Worm (Caenorhabditis elegans) whole organism, mixed stage, embryonic: ENCODE data around the gene F28F8.7.

ENCODE experiments used
- M03D4.4 ChIP-seq: sonication (generic microtip); optimal IDR thresholded peaks from 2 replicates; lab custom pipeline; 2017; ENCODE audit warnings: mild to moderate bottlenecking, missing genetic modification characterization, missing compliant biosample characterization
- bed-3 ChIP-seq: fragments of 200-800 bp; sonication (Bioruptor generic); optimal IDR thresholded peaks from 3 replicates; lab custom pipeline; 2018; ENCODE audit warnings: mild to moderate bottlenecking, missing genetic modification characterization, moderate library complexity, missing compliant biosample characterization
- blmp-1 ChIP-seq: fragments of 150-350 bp; optimal IDR thresholded peaks from 2 replicates; lab custom pipeline; 2014; ENCODE audit warnings: missing biosample characterization, missing genetic modification characterization
- ceh-39 ChIP-seq: fragments of 150-350 bp; optimal IDR thresholded peaks from 2 replicates; lab custom pipeline; 2014; ENCODE audit warnings: missing biosample characterization, missing genetic modification characterization
- ceh-43 ChIP-seq: fragments of 200-800 bp; sonication (Bioruptor generic); optimal IDR thresholded peaks from 2 replicates; lab custom pipeline; 2018; ENCODE audit warnings: mild to moderate bottlenecking, missing genetic modification characterization, moderate library complexity, missing compliant biosample characterization
- ceh-83 ChIP-seq: fragments of 200-800 bp; sonication (Bioruptor generic); optimal IDR thresholded peaks from 2 replicates; lab custom pipeline; 2018; ENCODE audit warnings: mild to moderate bottlenecking, missing genetic modification characterization, missing compliant biosample characterization
- ces-1 ChIP-seq: fragments of 150-350 bp; optimal IDR thresholded peaks from 2 replicates; lab custom pipeline; 2014; ENCODE audit warnings: missing biosample characterization, missing genetic modification reagents, missing genetic modification characterization
- cnd-1 ChIP-seq: fragments of 200-800 bp; sonication (Bioruptor generic); optimal IDR thresholded peaks from 2 replicates; lab custom pipeline; 2018; ENCODE audit warnings: mild to moderate bottlenecking, missing genetic modification characterization, missing compliant biosample characterization
- drap-1 ChIP-seq: fragments of 200-800 bp; sonication (Bioruptor generic); optimal IDR thresholded peaks from 3 replicates; lab custom pipeline; 2018; ENCODE audit warnings: mild to moderate bottlenecking, missing genetic modification characterization, missing compliant biosample characterization
- elt-1 ChIP-seq: sonication (generic microtip); optimal IDR thresholded peaks from 2 replicates; lab custom pipeline; 2017; ENCODE audit warnings: missing genetic modification characterization, mild to moderate bottlenecking, missing compliant biosample characterization, antibody characterized with exemption, moderate library complexity, borderline replicate concordance; ENCODE audit not compliant: insufficient read depth
- elt-3 ChIP-seq: fragments of 150-350 bp; optimal IDR thresholded peaks from 2 replicates; lab custom pipeline; 2014; ENCODE audit warnings: missing biosample characterization, missing genetic modification characterization
- flh-1 ChIP-seq: fragments of 200-800 bp; sonication (Bioruptor generic); optimal IDR thresholded peaks from 2 replicates; lab custom pipeline; 2018; ENCODE audit warnings: mild to moderate bottlenecking, missing genetic modification characterization, moderate library complexity, missing compliant biosample characterization
- hlh-1 ChIP-seq: fragments of 150-350 bp; optimal IDR thresholded peaks from 2 replicates; lab custom pipeline; 2014; ENCODE audit warnings: missing biosample characterization, missing genetic modification reagents, missing genetic modification characterization
- lin-13 ChIP-seq: fragments of 150-350 bp; optimal IDR thresholded peaks from 2 replicates; lab custom pipeline; 2014; ENCODE audit warnings: missing biosample characterization, missing genetic modification characterization
- lin-32 ChIP-seq: fragments of 200-800 bp; sonication (Bioruptor generic); optimal IDR thresholded peaks from 2 replicates; lab custom pipeline; 2018; ENCODE audit warnings: mild to moderate bottlenecking, missing genetic modification characterization, missing compliant biosample characterization
- lsy-2 ChIP-seq: fragments of 150-350 bp; optimal IDR thresholded peaks from 2 replicates; lab custom pipeline; 2014; ENCODE audit warnings: missing biosample characterization, missing genetic modification characterization
- mab-5 ChIP-seq: fragments of 150-350 bp; optimal IDR thresholded peaks from 2 replicates; lab custom pipeline; 2014; ENCODE audit warnings: missing biosample characterization, missing genetic modification characterization
- mep-1 ChIP-seq: fragments of 150-350 bp; optimal IDR thresholded peaks from 2 replicates; lab custom pipeline; 2017; ENCODE audit warnings: missing biosample characterization, missing genetic modification reagents, missing genetic modification characterization, inconsistent platforms
- mls-2 ChIP-seq: sonication (generic microtip); optimal IDR thresholded peaks from 2 replicates; lab custom pipeline; 2016; ENCODE audit warnings: mild to moderate bottlenecking, missing genetic modification characterization, moderate library complexity, missing compliant biosample characterization
- nhr-12 ChIP-seq: fragments of 150-350 bp; optimal IDR thresholded peaks from 2 replicates; lab custom pipeline; 2014; ENCODE audit warnings: missing biosample characterization, missing genetic modification characterization
- nhr-237 ChIP-seq: fragments of 150-350 bp; optimal IDR thresholded peaks from 2 replicates; lab custom pipeline; 2014; ENCODE audit warnings: missing biosample characterization, missing genetic modification characterization
- nhr-28 ChIP-seq: fragments of 150-350 bp; optimal IDR thresholded peaks from 2 replicates; lab custom pipeline; 2014; ENCODE audit warnings: missing biosample characterization, missing genetic modification characterization
- nhr-76 ChIP-seq: sonication (generic microtip); optimal IDR thresholded peaks from 2 replicates; lab custom pipeline; 2017; ENCODE audit warnings: missing biosample characterization, missing genetic modification characterization
- pha-4 ChIP-seq: fragments of 150-350 bp; optimal IDR thresholded peaks from 2 replicates; lab custom pipeline; 2018; ENCODE audit warnings: missing biosample characterization, missing genetic modification reagents, missing genetic modification characterization
- sem-2 ChIP-seq: fragments of 200-800 bp; sonication (Bioruptor generic); optimal IDR thresholded peaks from 2 replicates; lab custom pipeline; 2018; ENCODE audit warnings: mild to moderate bottlenecking, missing genetic modification characterization, missing compliant biosample characterization
- snpc-4 ChIP-seq: fragments of 150-350 bp; optimal IDR thresholded peaks from 2 replicates; lab custom pipeline; 2014; ENCODE audit warnings: missing biosample characterization, missing genetic modification characterization
- sptf-1 ChIP-seq: sonication (generic microtip); optimal IDR thresholded peaks from 2 replicates; lab custom pipeline; 2017; ENCODE audit warnings: mild to moderate bottlenecking, missing genetic modification characterization, moderate library complexity, missing compliant biosample characterization
- tbx-8 ChIP-seq: fragments of 200-800 bp; sonication (Bioruptor generic); optimal IDR thresholded peaks from 2 replicates; lab custom pipeline; 2018; ENCODE audit warnings: mild to moderate bottlenecking, missing genetic modification characterization, moderate library complexity, missing compliant biosample characterization
- unc-120 ChIP-seq: sonication (generic microtip); optimal IDR thresholded peaks from 2 replicates; lab custom pipeline; 2017; ENCODE audit warnings: missing genetic modification characterization, missing compliant biosample characterization; ENCODE audit not compliant: poor library complexity, severe bottlenecking
- unc-62 ChIP-seq: fragments of 150-350 bp; optimal IDR thresholded peaks from 2 replicates; lab custom pipeline; 2014; ENCODE audit warnings: missing biosample characterization, missing genetic modification reagents, missing genetic modification characterization
- zip-8 ChIP-seq: fragments of 150-350 bp; optimal IDR thresholded peaks from 2 replicates; lab custom pipeline; 2014; ENCODE audit warnings: missing biosample characterization, missing genetic modification characterization
- ztf-11 ChIP-seq: fragments of 150-350 bp; optimal IDR thresholded peaks from 2 replicates; lab custom pipeline; 2014; ENCODE audit warnings: missing biosample characterization, missing genetic modification characterization

Gene F28F8.7

ce11 chrV:15566511-15567178 is 23.8 kb downstream of the F28F8.7 start:
- TF ChIP-seq mls-2 (no peak), flh-1 (GFP tag; lab: Kevin White, UChicago) (no peak), pha-4 (tag; lab: Kevin White, UChicago) (no peak), hlh-1 (peak; percentile 12), zip-8 (tag; lab: Kevin White, UChicago) (no peak)

ce11 chrV:15563985-15564384 is 26.4 kb downstream of the F28F8.7 start:
- TF ChIP-seq elt-3 (tag; lab: Kevin White, UChicago): no peak
- no peak for TF ChIP-seq M03D4.4 (tag; lab: Kevin White, UChicago)
- no peak for TF ChIP-seq cnd-1 (tag; lab: Kevin White, UChicago)
- no peak for TF ChIP-seq nhr-237 (tag; lab: Kevin White, UChicago)
- TF ChIP-seq hlh-1: peak; percentile 54

- TF ChIP-seq mls-2 (no peak), lsy-2 (tag; lab: Kevin White, UChicago) (no peak), mep-1 (tag; lab: Kevin White, UChicago) (no peak), sptf-1 (tag; lab: Kevin White, UChicago) (no peak), ceh-43 (GFP tag; lab: Kevin White, UChicago) (no peak), nhr-237 (tag; lab: Kevin White, UChicago) (no peak), unc-62 (GFP tag; lab: Kevin White, UChicago) (no peak), cnd-1 (tag; lab: Kevin White, UChicago) (no peak), lin-13 (tag; lab: Kevin White, UChicago) (no peak), sem-2 (GFP tag; lab: Kevin White, UChicago) (no peak)
Observed at ce11 chrV:15563477-15563876, 26.9 kb downstream of the F28F8.7 start.

- TF ChIP-seq pha-4 (tag; lab: Kevin White, UChicago) (no peak), sem-2 (GFP tag; lab: Kevin White, UChicago) (no peak), nhr-237 (tag; lab: Kevin White, UChicago) (no peak)
Observed at ce11 chrV:15562541-15562940, 27.9 kb downstream of the F28F8.7 start.

ce11 chrV:15559729-15560128 is 30.7 kb downstream of the F28F8.7 start:
- TF ChIP-seq cnd-1 (tag; lab: Kevin White, UChicago) (no peak), ztf-11 (tag; lab: Kevin White, UChicago) (no peak), nhr-76 (tag; lab: Kevin White, UChicago) (no peak), blmp-1 (no peak), ceh-39 (no peak), nhr-28 (tag; lab: Kevin White, UChicago) (no peak), pha-4 (tag; lab: Kevin White, UChicago) (no peak)

- TF ChIP-seq sptf-1 (tag; lab: Kevin White, UChicago) (no peak), nhr-28 (tag; lab: Kevin White, UChicago) (no peak), ztf-11 (tag; lab: Kevin White, UChicago) (no peak), ceh-83 (GFP tag; lab: Kevin White, UChicago) (no peak), sem-2 (GFP tag; lab: Kevin White, UChicago) (no peak), nhr-237 (tag; lab: Kevin White, UChicago) (no peak), lin-13 (tag; lab: Kevin White, UChicago) (no peak), blmp-1 (no peak), nhr-76 (tag; lab: Kevin White, UChicago) (no peak), M03D4.4 (tag; lab: Kevin White, UChicago) (no peak), ceh-39 (no peak), bed-3 (GFP tag; lab: Kevin White, UChicago) (no peak), flh-1 (GFP tag; lab: Kevin White, UChicago) (no peak), nhr-12 (no peak), snpc-4 (tag; lab: Kevin White, UChicago) (no peak), mep-1 (tag; lab: Kevin White, UChicago) (no peak), mab-5 (tag; lab: Kevin White, UChicago) (no peak)
Observed at ce11 chrV:15559047-15559446, 31.4 kb downstream of the F28F8.7 start, which contains the start of gene acr-18. Gene acr-18, minus strand, starts transcription at chrV:15559147.

ce11 chrV:15553869-15554268 is 36.5 kb downstream of the F28F8.7 start:
- TF ChIP-seq lin-13 (tag; lab: Kevin White, UChicago): no peak
- no peak for TF ChIP-seq ces-1 (GFP tag; lab: Kevin White, UChicago)
- no peak for TF ChIP-seq ztf-11 (tag; lab: Kevin White, UChicago)
- no peak for TF ChIP-seq mab-5 (tag; lab: Kevin White, UChicago)
- TF ChIP-seq hlh-1: peak; percentile 18
- TF ChIP-seq snpc-4 (tag; lab: Kevin White, UChicago): no peak
- TF ChIP-seq nhr-76 (tag; lab: Kevin White, UChicago): no peak
- peak; percentile 38 for TF ChIP-seq mls-2
- TF ChIP-seq nhr-12: no peak
- TF ChIP-seq pha-4 (tag; lab: Kevin White, UChicago): no peak
- no peak for TF ChIP-seq unc-120
- no peak for TF ChIP-seq tbx-8 (GFP tag; lab: Kevin White, UChicago)
- TF ChIP-seq elt-3 (tag; lab: Kevin White, UChicago): no peak
- peak; percentile 51 for TF ChIP-seq cnd-1 (tag; lab: Kevin White, UChicago)
- TF ChIP-seq unc-62 (GFP tag; lab: Kevin White, UChicago): no peak
- TF ChIP-seq sem-2 (GFP tag; lab: Kevin White, UChicago): peak; percentile 27
- TF ChIP-seq M03D4.4 (tag; lab: Kevin White, UChicago): peak; percentile 55
- peak; percentile 15 for TF ChIP-seq lin-32
- TF ChIP-seq elt-1: no peak
- no peak for TF ChIP-seq nhr-28 (tag; lab: Kevin White, UChicago)
- TF ChIP-seq drap-1: peak; percentile 83
- TF ChIP-seq nhr-237 (tag; lab: Kevin White, UChicago): no peak
